Worm (Caenorhabditis elegans) whole organism, L1 larva: Measurements from ENCODE around the gene pes-10.

ENCODE experiments used
- C04F5.9 ChIP-seq: sonication (generic microtip); optimal IDR thresholded peaks from 2 replicates; lab custom pipeline; 2016; ENCODE audit warnings: missing genetic modification characterization, missing compliant biosample characterization
- C16A3.4 ChIP-seq: fragments of 150-350 bp; optimal IDR thresholded peaks from 2 replicates; lab custom pipeline; 2014; ENCODE audit warnings: missing biosample characterization, missing genetic modification characterization
- alr-1 ChIP-seq: fragments of 200-800 bp; sonication (Bioruptor generic); optimal IDR thresholded peaks from 2 replicates; lab custom pipeline; 2018; ENCODE audit warnings: borderline replicate concordance, mild to moderate bottlenecking, missing genetic modification characterization, missing compliant biosample characterization
- aly-2 ChIP-seq: fragments of 150-350 bp; optimal IDR thresholded peaks from 2 replicates; lab custom pipeline; 2014; ENCODE audit warnings: missing biosample characterization, missing genetic modification characterization
- ceh-88 ChIP-seq: fragments of 200-800 bp; sonication (Bioruptor generic); IDR thresholded peaks from 2 replicates; pipeline ENCODE4 v1.3.6; 2022; ENCODE audit warnings: missing genetic modification characterization, missing compliant biosample characterization
- ceh-90 ChIP-seq: sonication (generic microtip); optimal IDR thresholded peaks from 2 replicates; lab custom pipeline; 2016; ENCODE audit warnings: missing genetic modification characterization, missing compliant biosample characterization
- ces-1 ChIP-seq: fragments of 150-350 bp; optimal IDR thresholded peaks from 2 replicates; lab custom pipeline; 2014; ENCODE audit warnings: missing biosample characterization, missing genetic modification reagents, missing genetic modification characterization
- dpl-1 ChIP-seq, 3 experiments: fragments of 150-350 bp in 2 of 3; sonication (generic microtip) in 1 of 3; optimal IDR thresholded peaks; 2 replicates each; lab custom pipeline; 2014 to 2017; ENCODE audit warnings: missing biosample characterization in 3 of 3, missing genetic modification characterization in 3 of 3, missing genetic modification reagents in 3 of 3
- efl-3 ChIP-seq: fragments of 200-800 bp; sonication (Bioruptor generic); optimal IDR thresholded peaks from 2 replicates; lab custom pipeline; 2018; ENCODE audit warnings: mild to moderate bottlenecking, missing genetic modification characterization, missing compliant biosample characterization
- elt-2 ChIP-seq: sonication (generic microtip); optimal IDR thresholded peaks from 2 replicates; lab custom pipeline; 2016; ENCODE audit warnings: missing genetic modification characterization, mild to moderate bottlenecking, inconsistent platforms, missing compliant biosample characterization, missing genetic modification reagents
- elt-3 ChIP-seq, 6 experiments: fragments of 150-350 bp in 1 of 6; sonication (generic microtip); optimal IDR thresholded peaks; 2 replicates each; lab custom pipeline; 2017 to 2018; ENCODE audit warnings: missing biosample characterization in 6 of 6, missing genetic modification characterization in 6 of 6, inconsistent platforms in 1 of 6
- fos-1 ChIP-seq: fragments of 150-350 bp; optimal IDR thresholded peaks from 2 replicates; lab custom pipeline; 2014; ENCODE audit warnings: missing biosample characterization, missing genetic modification characterization
- jun-1 ChIP-seq: fragments of 150-350 bp; optimal IDR thresholded peaks from 2 replicates; lab custom pipeline; 2014; ENCODE audit warnings: missing biosample characterization, missing genetic modification reagents, missing genetic modification characterization
- lin-13 ChIP-seq: fragments of 150-350 bp; optimal IDR thresholded peaks from 2 replicates; lab custom pipeline; 2014; ENCODE audit warnings: missing biosample characterization, missing genetic modification reagents, missing genetic modification characterization
- lin-15B ChIP-seq: fragments of 150-350 bp; sonication (generic microtip); optimal IDR thresholded peaks from 3 replicates; lab custom pipeline; 2014; ENCODE audit warnings: missing biosample characterization, missing genetic modification characterization
- lin-39 ChIP-seq: fragments of 150-350 bp; optimal IDR thresholded peaks from 2 replicates; lab custom pipeline; 2014; ENCODE audit warnings: missing biosample characterization, missing genetic modification reagents, missing genetic modification characterization
- mab-9 ChIP-seq: fragments of 200-800 bp; sonication (Bioruptor generic); IDR thresholded peaks from 2 replicates; pipeline ENCODE4 v1.3.6; 2022; ENCODE audit warnings: missing genetic modification reagents, missing genetic modification characterization, missing compliant biosample characterization
- mep-1 ChIP-seq: fragments of 150-350 bp; optimal IDR thresholded peaks from 2 replicates; lab custom pipeline; 2014; ENCODE audit warnings: missing biosample characterization, missing genetic modification characterization
- nhr-11 ChIP-seq: fragments of 150-350 bp; optimal IDR thresholded peaks from 2 replicates; lab custom pipeline; 2014; ENCODE audit warnings: missing biosample characterization, missing genetic modification characterization
- nhr-19 ChIP-seq: fragments of 200-800 bp; sonication (Bioruptor generic); conservative IDR thresholded peaks from 2 replicates; pipeline ENCODE4 v1.3.6; 2022; ENCODE audit warnings: missing genetic modification characterization, missing compliant biosample characterization
- nhr-237 ChIP-seq: fragments of 150-350 bp; optimal IDR thresholded peaks from 2 replicates; lab custom pipeline; 2014; ENCODE audit warnings: missing biosample characterization, missing genetic modification characterization
- nhr-47 ChIP-seq: sonication (generic microtip); optimal IDR thresholded peaks from 2 replicates; lab custom pipeline; 2016; ENCODE audit warnings: mild to moderate bottlenecking, missing genetic modification characterization, moderate library complexity, missing compliant biosample characterization
- nhr-76 ChIP-seq: sonication (generic microtip); optimal IDR thresholded peaks from 2 replicates; lab custom pipeline; 2017; ENCODE audit warnings: missing biosample characterization, missing genetic modification characterization
- nhr-77 ChIP-seq: fragments of 150-350 bp; optimal IDR thresholded peaks from 2 replicates; lab custom pipeline; 2014; ENCODE audit warnings: missing biosample characterization, missing genetic modification characterization
- nhr-85 ChIP-seq: sonication (generic microtip); peaks from one replicate; lab custom pipeline; 2016; ENCODE audit warnings: missing genetic modification characterization, inconsistent platforms, missing compliant biosample characterization
- pag-3 ChIP-seq: sonication (generic microtip); optimal IDR thresholded peaks from 2 replicates; lab custom pipeline; 2017; ENCODE audit warnings: missing genetic modification characterization, mild to moderate bottlenecking, missing compliant biosample characterization, antibody characterized with exemption, borderline replicate concordance; ENCODE audit not compliant: insufficient read depth
- rnt-1 ChIP-seq: sonication (generic microtip); optimal IDR thresholded peaks from 2 replicates; lab custom pipeline; 2016; ENCODE audit warnings: mild to moderate bottlenecking, missing genetic modification characterization, moderate library complexity, missing compliant biosample characterization
- skn-1 ChIP-seq: fragments of 150-350 bp; optimal IDR thresholded peaks from 2 replicates; lab custom pipeline; 2014; ENCODE audit warnings: missing biosample characterization, missing genetic modification characterization
- snpc-4 ChIP-seq: fragments of 150-350 bp; optimal IDR thresholded peaks from 2 replicates; lab custom pipeline; 2014; ENCODE audit warnings: missing biosample characterization, missing genetic modification characterization
- sox-4 ChIP-seq: sonication (generic microtip); optimal IDR thresholded peaks from 2 replicates; lab custom pipeline; 2016; ENCODE audit warnings: missing genetic modification characterization, missing compliant biosample characterization
- sup-37 ChIP-seq: fragments of 200-800 bp; sonication (Bioruptor generic); optimal IDR thresholded peaks from 2 replicates; lab custom pipeline; 2018; ENCODE audit warnings: mild to moderate bottlenecking, missing genetic modification characterization, missing compliant biosample characterization
- swsn-7 ChIP-seq: sonication (generic microtip); optimal IDR thresholded peaks from 2 replicates; lab custom pipeline; 2016; ENCODE audit warnings: missing genetic modification characterization, missing compliant biosample characterization
- tlp-1 ChIP-seq: fragments of 150-350 bp; optimal IDR thresholded peaks from 2 replicates; lab custom pipeline; 2014; ENCODE audit warnings: missing biosample characterization, missing genetic modification characterization
- unc-130 ChIP-seq: fragments of 150-350 bp; optimal IDR thresholded peaks from 2 replicates; lab custom pipeline; 2017; ENCODE audit warnings: missing biosample characterization, missing genetic modification characterization, inconsistent platforms
- unc-62 ChIP-seq: fragments of 150-350 bp; optimal IDR thresholded peaks from 2 replicates; lab custom pipeline; 2014; ENCODE audit warnings: missing biosample characterization, missing genetic modification reagents, missing genetic modification characterization
- zip-4 ChIP-seq: fragments of 200-800 bp; sonication (Bioruptor generic); optimal IDR thresholded peaks from 2 replicates; lab custom pipeline; 2018; ENCODE audit warnings: mild to moderate bottlenecking, missing genetic modification characterization, moderate library complexity, missing compliant biosample characterization

Gene pes-10

DNA sequence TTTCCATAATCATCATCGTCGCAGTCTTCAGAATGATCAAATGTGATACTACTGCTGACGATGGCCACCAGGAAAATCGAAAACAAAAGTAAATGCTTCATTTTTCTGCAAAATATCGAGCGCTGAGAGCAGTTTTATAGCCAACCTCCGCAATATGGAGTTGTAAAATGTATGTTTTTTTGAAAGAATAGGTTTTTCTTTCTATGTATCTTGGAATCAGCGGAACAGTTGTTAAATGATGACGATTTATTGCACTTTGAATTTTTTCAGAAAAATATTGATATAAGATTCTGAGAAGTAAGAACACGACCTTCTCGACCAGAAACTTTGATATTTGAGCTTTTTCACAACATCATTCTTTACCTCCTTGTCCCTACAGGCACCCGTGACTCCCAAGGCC, 18.8 kb downstream of the pes-10 start, which contains the start of gene Y46G5A.23:
Y46G5A.23 (minus strand) TSS at position 101 of the 400 bp plus-strand sequence.
- TF ChIP-seq mab-9 (GFP tag; lab: Robert Waterston, UW), result no peak
- TF ChIP-seq fos-1 (tag; lab: Kevin White, UChicago), result no peak
- TF ChIP-seq ces-1 (GFP tag; lab: Kevin White, UChicago), result no peak
- no peak for TF ChIP-seq lin-39 (tag; lab: Kevin White, UChicago)
- TF ChIP-seq mep-1, result no peak
- TF ChIP-seq lin-15B (tag; lab: Kevin White, UChicago), result no peak
- TF ChIP-seq nhr-237 (tag; lab: Kevin White, UChicago), result no peak
- no peak for TF ChIP-seq pag-3
- TF ChIP-seq, all 84 proteins: peak for 0

DNA sequence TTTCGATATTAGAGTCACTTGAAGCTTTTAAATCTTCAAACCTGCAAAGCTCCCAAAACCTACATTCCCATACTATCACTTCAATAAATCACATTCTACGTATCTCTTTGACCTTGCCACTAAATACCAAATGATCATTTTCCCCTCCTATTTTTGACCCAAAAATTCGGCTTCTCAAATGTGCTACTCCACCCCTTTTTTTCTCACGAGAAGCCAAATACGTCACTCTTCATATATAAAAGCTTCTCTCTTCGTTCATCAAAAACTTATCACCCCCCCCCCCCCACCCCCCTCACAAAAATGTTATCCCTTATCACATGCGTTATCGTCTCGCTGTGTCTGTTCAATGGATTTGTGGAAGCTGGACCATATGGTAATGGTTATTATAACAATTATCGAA, 20.9 kb downstream of the pes-10 start, which contains the start of gene Y46G5A.38:
Y46G5A.38 (plus strand) TSS at position 301 of the 400 bp plus-strand sequence.
- TF ChIP-seq elt-3 (tag; optimal IDR thresholded peaks at IDR 0.05; lab: Kevin White, UChicago) (no peak), nhr-77 (no peak), tlp-1 (tag; lab: Kevin White, UChicago) (no peak), unc-130 (tag; lab: Kevin White, UChicago) (no peak), C16A3.4 (no peak), dpl-1 (GFP tag; optimal IDR thresholded peaks at IDR 0.05; lab: Kevin White, UChicago) (no peak), C04F5.9 (tag; lab: Kevin White, UChicago) (no peak), rnt-1 (tag; lab: Kevin White, UChicago) (no peak), alr-1 (tag; lab: Kevin White, UChicago) (no peak), aly-2 (no peak), nhr-85 (tag; lab: Kevin White, UChicago) (no peak), zip-4 (GFP tag; lab: Kevin White, UChicago) (no peak), skn-1 (tag; lab: Kevin White, UChicago) (no peak), swsn-7 (tag; lab: Kevin White, UChicago) (no peak), nhr-76 (no peak), ceh-88 (no peak), snpc-4 (tag; lab: Kevin White, UChicago) (no peak), ceh-90 (tag; lab: Kevin White, UChicago) (no peak), sup-37 (GFP tag; lab: Kevin White, UChicago) (no peak)

DNA sequence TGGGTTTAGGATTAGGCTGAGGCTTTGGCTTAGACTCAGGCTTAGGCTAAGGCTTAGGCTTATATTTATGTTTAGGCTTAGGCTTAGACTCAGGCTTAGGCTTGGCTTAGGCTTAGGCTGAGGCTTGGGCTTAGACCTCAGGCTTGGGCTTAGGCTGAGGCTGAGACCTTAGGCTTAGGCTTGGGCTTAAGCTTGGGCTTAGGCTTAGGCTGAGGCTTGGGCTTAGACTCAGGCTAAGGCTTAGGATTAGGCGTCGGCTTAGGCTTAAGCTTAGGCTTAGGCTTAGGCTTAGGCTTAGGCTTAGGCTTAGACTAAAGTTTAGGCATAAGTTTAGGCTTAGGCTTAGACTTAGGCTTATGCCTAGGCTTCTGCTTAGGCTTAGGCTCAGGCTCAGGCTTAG, 23.2 kb downstream of the pes-10 start:
- TF ChIP-seq nhr-11 (tag; lab: Kevin White, UChicago) (no peak), unc-62 (GFP tag; lab: Kevin White, UChicago) (no peak), jun-1 (tag; lab: Kevin White, UChicago) (no peak), sox-4 (tag; lab: Kevin White, UChicago) (no peak), lin-13 (GFP tag; lab: Kevin White, UChicago) (no peak), nhr-19 (GFP tag; lab: Robert Waterston, UW) (no peak), nhr-47 (tag; lab: Kevin White, UChicago) (no peak), efl-3 (GFP tag; lab: Kevin White, UChicago) (no peak), elt-2 (tag; lab: Kevin White, UChicago) (no peak)
- TF ChIP-seq, all 84 proteins: peak for 0

DNA sequence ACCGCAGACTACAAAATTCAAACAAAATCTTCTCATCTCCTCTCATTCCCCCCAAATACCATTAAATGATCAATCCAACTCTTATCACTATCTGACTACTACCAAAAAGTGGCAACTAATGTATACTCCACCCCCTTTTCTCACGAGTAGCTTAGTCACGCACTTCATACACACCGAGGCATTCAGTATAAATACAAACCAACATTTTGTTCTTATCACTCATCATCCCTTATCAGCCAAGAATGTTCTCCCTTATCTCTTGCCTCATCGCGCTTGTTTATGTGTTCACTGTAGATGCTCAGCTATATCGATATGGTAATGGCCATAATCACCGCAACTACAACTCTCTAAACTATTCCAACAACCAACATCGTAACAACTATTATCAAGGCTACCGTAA, 24.2 kb downstream of the pes-10 start, which contains the start of gene Y46G5A.36:
Y46G5A.36 (plus strand) TSS at position 243 of the 400 bp plus-strand sequence.
- TF ChIP-seq elt-2 (tag; lab: Kevin White, UChicago), result peak; percentile 71
- peak in 1 of 6 experiments; percentile 15 for TF ChIP-seq elt-3 (tag; optimal IDR thresholded peaks at IDR 0.05; lab: Kevin White, UChicago)
- no peak for TF ChIP-seq sox-4 (tag; lab: Kevin White, UChicago)
